Fruit fly (Drosophila melanogaster): Measurements from ENCODE around the gene KrT95D.

The KrT95D gene

DNA sequence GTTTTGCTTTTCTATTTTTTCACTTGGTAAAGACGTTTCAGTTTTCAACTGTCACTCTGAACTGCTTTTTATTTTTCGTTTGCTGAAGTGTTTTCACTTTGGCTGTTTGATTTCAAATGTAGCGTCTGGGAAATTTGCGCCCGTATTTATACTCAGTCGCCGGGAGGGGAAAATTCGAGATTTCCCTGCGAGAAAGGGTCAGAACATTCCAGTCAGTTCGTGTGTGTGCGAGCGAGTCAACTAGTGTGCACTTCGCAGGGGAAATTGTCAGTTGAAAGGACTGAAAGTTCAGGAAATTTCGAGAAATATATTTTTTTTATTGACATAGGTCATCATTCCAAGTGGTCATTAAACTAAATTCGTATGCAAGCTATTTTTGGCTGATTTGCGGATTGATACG, 25.6 kb upstream of the KrT95D start, which contains the start of gene Hsp68 (continued):
- peak; percentile 81; the same call in 2 of the 3 replicates for TF ChIP-seq CG2199 (GFP tag; IDR thresholded peaks at IDR 0.05)
- peak; percentile 57 for TF ChIP-seq CG10431 (GFP tag; optimal IDR thresholded peaks at IDR 0.05)
- no peak for TF ChIP-seq onecut (GFP tag; IDR thresholded peaks at IDR 0.05)
- TF ChIP-seq Lpt (GFP tag; optimal IDR thresholded peaks at IDR 0.05) = no peak
- no peak for TF ChIP-seq kay (GFP tag; optimal IDR thresholded peaks at IDR 0.05)
- no peak for TF ChIP-seq lov (optimal IDR thresholded peaks at IDR 0.05)
- TF ChIP-seq lov (GFP tag; IDR thresholded peaks at IDR 0.05) = no peak
- peak; percentile 10; the same call in 1 of the 2 replicates for TF ChIP-seq MBD-R2 (GFP tag; IDR thresholded peaks at IDR 0.05)
- TF ChIP-seq Ssrp (tag; optimal IDR thresholded peaks at IDR 0.05) = no peak
- peak; percentile 2 for TF ChIP-seq Meics (GFP tag; optimal IDR thresholded peaks at IDR 0.05)
- peak; percentile 81 for TF ChIP-seq CG15601 (tag; optimal IDR thresholded peaks at IDR 0.05)
- peak; percentile 38 for TF ChIP-seq CG17829 (tag; optimal IDR thresholded peaks at IDR 0.05)
- TF ChIP-seq sqz (GFP tag; optimal IDR thresholded peaks at IDR 0.05) = peak; percentile 92
- peak; percentile 30 for TF ChIP-seq BtbVII (GFP tag; optimal IDR thresholded peaks at IDR 0.05)
- peak; percentile 30 for TF ChIP-seq CG4707 (GFP tag; optimal IDR thresholded peaks at IDR 0.05)
- peak; percentile 31 for TF ChIP-seq CG8281 (tag; optimal IDR thresholded peaks at IDR 0.05)
- TF ChIP-seq CG34376 (GFP tag; optimal IDR thresholded peaks at IDR 0.05) = peak; percentile 84
- peak; percentile 44 for TF ChIP-seq E2f2 (GFP tag; IDR thresholded peaks at IDR 0.05)
- peak; percentile 89 for TF ChIP-seq NC2α (GFP tag; optimal IDR thresholded peaks at IDR 0.05)
- no peak for TF ChIP-seq pan (optimal IDR thresholded peaks at IDR 0.05)
- TF ChIP-seq pan (GFP tag; optimal IDR thresholded peaks at IDR 0.05 in 1 of 2, IDR thresholded peaks at IDR 0.05 in 1 of 2) = peak in 1 of 2 experiments; percentile 6
- no peak for TF ChIP-seq cwo (GFP tag; optimal IDR thresholded peaks at IDR 0.05)
- no peak for TF ChIP-seq CG11398 (GFP tag; optimal IDR thresholded peaks at IDR 0.05)
- TF ChIP-seq CG13287 (GFP tag; IDR thresholded peaks at IDR 0.05; ENCODE audit: partially characterized antibody) = peak; percentile 40
- TF ChIP-seq CG12744 (GFP tag; optimal IDR thresholded peaks at IDR 0.05) = no peak
- 0 out of 3 replicates have a peak, but pooled peaks have one; percentile 28 for TF ChIP-seq Opbp (GFP tag; IDR thresholded peaks at IDR 0.05; ENCODE audit: partially characterized antibody)
- peak; percentile 28 for TF ChIP-seq pros (GFP tag; optimal IDR thresholded peaks at IDR 0.05)
- TF ChIP-seq CG18619 (GFP tag; optimal IDR thresholded peaks at IDR 0.05) = no peak
- TF ChIP-seq oc (tag; optimal IDR thresholded peaks at IDR 0.05) = no peak
- peak; percentile 58 for TF ChIP-seq mirr (GFP tag; optimal IDR thresholded peaks at IDR 0.05)
- no peak for TF ChIP-seq slbo (GFP tag; IDR thresholded peaks at IDR 0.05)
- peak; percentile 40 for TF ChIP-seq CG33557 (GFP tag; optimal IDR thresholded peaks at IDR 0.05)
- no peak for TF ChIP-seq aop (GFP tag; IDR thresholded peaks at IDR 0.05)
- peak; percentile 44; the same call in 1 of the 2 replicates for TF ChIP-seq nerfin-2 (GFP tag; IDR thresholded peaks at IDR 0.05; ENCODE audit: partially characterized antibody)
- TF ChIP-seq vnd (GFP tag; IDR thresholded peaks at IDR 0.05; ENCODE audit: partially characterized antibody) = no peak; the same call in 2 of the 3 replicates
- TF ChIP-seq CG17328 (GFP tag; IDR thresholded peaks at IDR 0.05) = no peak
- TF ChIP-seq Ets97D (GFP tag; optimal IDR thresholded peaks at IDR 0.05) = peak; percentile 15
- no peak for TF ChIP-seq phol (tag; optimal IDR thresholded peaks at IDR 0.05)
- peak; percentile 38 for TF ChIP-seq D19A (tag; optimal IDR thresholded peaks at IDR 0.05)
- 0 out of 2 replicates have a peak, but pooled peaks have one; percentile 10 for TF ChIP-seq CG11696 (GFP tag; IDR thresholded peaks at IDR 0.05)
- no peak for TF ChIP-seq sob (GFP tag; IDR thresholded peaks at IDR 0.05)
- no peak for TF ChIP-seq ttk (GFP tag; IDR thresholded peaks at IDR 0.05)
- no peak for TF ChIP-seq CG4820 (GFP tag; optimal IDR thresholded peaks at IDR 0.05)
- TF ChIP-seq CG6813 (GFP tag; optimal IDR thresholded peaks at IDR 0.05) = no peak
- 0 out of 2 replicates have a peak, but pooled peaks have one; percentile 34 for TF ChIP-seq unc-4 (GFP tag; IDR thresholded peaks at IDR 0.05; ENCODE audit: partially characterized antibody)
- peak; percentile 15 for TF ChIP-seq pzg (GFP tag; optimal IDR thresholded peaks at IDR 0.05)
- TF ChIP-seq Xrp1 (GFP tag; IDR thresholded peaks at IDR 0.05) = no peak
- TF ChIP-seq tin (GFP tag; optimal IDR thresholded peaks at IDR 0.05) = no peak
- peak in 1 of 2 experiments; percentile 84 for TF ChIP-seq insv (GFP tag; optimal IDR thresholded peaks at IDR 0.05)
- TF ChIP-seq HHEX (GFP tag; optimal IDR thresholded peaks at IDR 0.05) = no peak

Measured in whole organism, embryonic.